Worm (Caenorhabditis elegans) whole organism, early embryonic: Measurements from ENCODE around the gene Y38F1A.4.

Experiments used
- B0310.2 ChIP-seq: sonication (generic microtip); optimal IDR thresholded peaks from 2 replicates; lab custom pipeline; 2016; ENCODE audit warnings: mild to moderate bottlenecking, missing genetic modification characterization, missing compliant biosample characterization
- F13C5.2 ChIP-seq: sonication (generic microtip); optimal IDR thresholded peaks from 2 replicates; lab custom pipeline; 2017; ENCODE audit warnings: mild to moderate bottlenecking, missing genetic modification characterization, inconsistent platforms, missing compliant biosample characterization
- aly-1 ChIP-seq: sonication (generic microtip); optimal IDR thresholded peaks from 2 replicates; lab custom pipeline; 2016; ENCODE audit warnings: missing genetic modification characterization, missing compliant biosample characterization
- ama-1 ChIP-seq: fragments of 150-350 bp; optimal IDR thresholded peaks from 2 replicates; lab custom pipeline; 2014
- ceh-13 ChIP-seq: fragments of 200-800 bp; sonication (Bioruptor generic); optimal IDR thresholded peaks from 2 replicates; lab custom pipeline; 2018; ENCODE audit warnings: mild to moderate bottlenecking, missing genetic modification characterization, missing compliant biosample characterization
- ceh-36 ChIP-seq: sonication (generic microtip); optimal IDR thresholded peaks from 2 replicates; lab custom pipeline; 2016; ENCODE audit warnings: missing genetic modification characterization, inconsistent platforms, missing compliant biosample characterization
- ets-7 ChIP-seq: sonication (generic microtip); optimal IDR thresholded peaks from 2 replicates; lab custom pipeline; 2016; ENCODE audit warnings: missing genotype, missing genetic modification characterization, missing compliant biosample characterization
- flt-1 ChIP-seq: fragments of 200-800 bp; sonication (Bioruptor generic); IDR thresholded peaks from 2 replicates; pipeline ENCODE4 v1.3.6; 2022; ENCODE audit warnings: missing genetic modification characterization, missing compliant biosample characterization
- hmbx-1 ChIP-seq: sonication (generic microtip); optimal IDR thresholded peaks from 2 replicates; lab custom pipeline; 2016; ENCODE audit warnings: mild to moderate bottlenecking, missing genetic modification characterization, missing compliant biosample characterization
- hmg-4 ChIP-seq: fragments of 200-800 bp; sonication (Bioruptor generic); optimal IDR thresholded peaks from 2 replicates; lab custom pipeline; 2018; ENCODE audit warnings: mild to moderate bottlenecking, missing genetic modification characterization, missing compliant biosample characterization
- hnd-1 ChIP-seq: sonication (generic microtip); optimal IDR thresholded peaks from 2 replicates; lab custom pipeline; 2016; ENCODE audit warnings: missing genetic modification characterization, missing compliant biosample characterization
- pes-1 ChIP-seq: fragments of 200-800 bp; sonication (Bioruptor generic); IDR thresholded peaks from 2 replicates; pipeline ENCODE4 v1.3.6; 2022; ENCODE audit warnings: missing genetic modification reagents, missing genetic modification characterization, missing compliant biosample characterization
- scrt-1 ChIP-seq: fragments of 200-800 bp; sonication (Bioruptor generic); IDR thresholded peaks from 2 replicates; pipeline ENCODE4 v1.3.6; 2022; ENCODE audit warnings: missing genetic modification characterization, missing compliant biosample characterization
- sea-1 ChIP-seq: fragments of 200-800 bp; sonication (Bioruptor generic); conservative IDR thresholded peaks from 2 replicates; pipeline ENCODE4 v1.3.6; 2022; ENCODE audit warnings: missing genetic modification characterization, missing compliant biosample characterization
- tbx-11 ChIP-seq: fragments of 200-800 bp; sonication (Bioruptor generic); IDR thresholded peaks from 2 replicates; pipeline ENCODE4 v1.3.6; 2022; ENCODE audit warnings: missing genetic modification characterization, missing compliant biosample characterization
- tbx-37 ChIP-seq: fragments of 200-800 bp; sonication (Bioruptor generic); conservative IDR thresholded peaks from 2 replicates; pipeline ENCODE4 v1.3.6; 2022; ENCODE audit warnings: missing genetic modification reagents, missing genetic modification characterization, missing compliant biosample characterization
- tra-4 ChIP-seq: sonication (generic microtip); optimal IDR thresholded peaks from 2 replicates; lab custom pipeline; 2017; ENCODE audit warnings: missing genetic modification characterization, missing compliant biosample characterization

Y38F1A.4 gene

ce11 chrII:12961743-12962142, 7.8 kb downstream of the Y38F1A.4 start:
- TF ChIP-seq tbx-37 (GFP tag; lab: Robert Waterston, UW) (no peak), scrt-1 (no peak), tbx-11 (GFP tag; lab: Robert Waterston, UW) (no peak), ets-7 (no peak), ceh-13 (GFP tag; lab: Kevin White, UChicago) (no peak)

DNA sequence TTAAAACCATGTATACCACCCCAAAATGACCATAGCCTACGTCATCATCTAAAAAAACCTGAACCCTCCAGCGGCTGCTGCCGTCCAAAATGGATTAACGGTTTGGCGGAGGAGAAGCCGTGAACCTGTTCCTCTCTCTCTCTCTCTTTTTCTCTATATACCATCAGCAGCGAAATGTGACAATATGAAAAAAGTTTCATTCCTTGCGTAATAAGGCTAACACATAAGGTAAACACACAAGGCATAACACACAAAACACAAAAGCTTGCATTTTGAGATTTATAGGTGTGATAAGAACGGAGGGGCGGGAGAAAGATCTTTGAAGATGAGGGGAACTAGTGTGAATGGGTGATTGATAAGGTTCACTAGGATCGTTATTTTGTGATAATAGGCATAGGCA, 8.2 kb downstream of the Y38F1A.4 start:
- TF ChIP-seq aly-1 (tag; lab: Kevin White, UChicago) (no peak), ama-1 (lab: Kevin White, UChicago) (no peak), ets-7 (no peak), ceh-36 (no peak), sea-1 (no peak), tbx-37 (GFP tag; lab: Robert Waterston, UW) (no peak), F13C5.2 (tag; lab: Kevin White, UChicago) (no peak), hmg-4 (no peak), pes-1 (GFP tag; lab: Robert Waterston, UW) (no peak), flt-1 (GFP tag; lab: Robert Waterston, UW) (no peak), scrt-1 (no peak), tbx-11 (GFP tag; lab: Robert Waterston, UW) (no peak)

DNA sequence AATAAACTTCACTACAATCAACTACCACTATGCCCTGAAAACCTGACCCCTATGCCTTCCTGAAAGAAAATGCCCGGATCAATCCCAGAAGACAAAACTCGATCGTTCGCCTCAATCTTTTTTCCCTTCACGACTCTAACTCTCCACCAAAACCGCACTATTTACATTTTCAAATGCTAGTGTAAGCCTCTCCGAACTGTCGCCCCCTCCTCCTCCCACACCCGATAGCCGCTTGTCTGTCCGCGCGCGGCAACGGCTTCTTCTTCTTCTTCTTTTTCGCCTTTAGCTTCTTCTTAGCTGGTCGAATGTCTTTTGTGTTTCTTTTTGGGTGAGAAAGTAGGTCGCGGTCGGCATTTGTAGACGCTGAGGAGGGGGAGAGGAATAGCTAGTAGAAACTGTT, 9.3 kb downstream of the Y38F1A.4 start:
- TF ChIP-seq hmg-4 (no peak), tbx-37 (GFP tag; lab: Robert Waterston, UW) (no peak)

DNA sequence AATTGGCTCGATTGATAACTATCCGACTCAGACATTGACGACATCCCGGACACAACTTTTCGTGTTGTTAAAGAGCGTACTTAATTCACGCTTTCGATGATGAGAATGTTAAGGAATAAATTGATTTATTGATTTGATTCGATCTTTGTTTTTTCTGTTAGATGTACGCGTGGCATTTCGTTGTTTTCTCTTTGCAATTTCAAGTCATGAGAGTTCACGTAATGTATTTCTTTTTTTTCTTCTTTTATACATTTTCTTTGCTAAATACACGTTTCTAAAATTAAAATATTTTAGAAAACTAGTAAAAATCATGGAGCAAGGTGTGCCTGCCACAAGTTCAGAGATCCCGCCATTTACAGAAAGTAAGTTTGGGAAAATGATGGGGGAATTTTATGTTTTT, 14.9 kb downstream of the Y38F1A.4 start, which contains the start of the genes Y38F1A.1 and Y38F1A.2:
Y38F1A.1 (minus strand) TSS at position 101 of the 400 bp plus-strand sequence.
Y38F1A.2 (plus strand) TSS at position 289 of the 400 bp plus-strand sequence.
- TF ChIP-seq ceh-13 (GFP tag; lab: Kevin White, UChicago) (no peak), pes-1 (GFP tag; lab: Robert Waterston, UW) (no peak), hmbx-1 (tag; lab: Kevin White, UChicago) (no peak), ceh-36 (no peak), F13C5.2 (tag; lab: Kevin White, UChicago) (no peak), tbx-37 (GFP tag; lab: Robert Waterston, UW) (no peak), tbx-11 (GFP tag; lab: Robert Waterston, UW) (no peak)

- TF ChIP-seq tbx-11 (GFP tag; lab: Robert Waterston, UW), result no peak
- TF ChIP-seq hnd-1 (tag; lab: Kevin White, UChicago), result no peak
- no peak for TF ChIP-seq flt-1 (GFP tag; lab: Robert Waterston, UW)
- TF ChIP-seq B0310.2 (tag; lab: Kevin White, UChicago), result no peak
- TF ChIP-seq ceh-13 (GFP tag; lab: Kevin White, UChicago), result no peak
- no peak for TF ChIP-seq ets-7
- no peak for TF ChIP-seq tbx-37 (GFP tag; lab: Robert Waterston, UW)
- no peak for TF ChIP-seq sea-1
- no peak for TF ChIP-seq tra-4
These were observed 16.2 kb downstream of the Y38F1A.4 start for ce11 chrII:12953297-12953696.

ce11 chrII:12948158-12948557, 21.4 kb downstream of the Y38F1A.4 start, which contains the start of gene F58G1.7:
TSS of gene F58G1.7 (minus strand) at chrII:12948258.
- TF ChIP-seq hnd-1 (tag; lab: Kevin White, UChicago) (no peak), tbx-37 (GFP tag; lab: Robert Waterston, UW) (no peak), B0310.2 (tag; lab: Kevin White, UChicago) (no peak), hmbx-1 (tag; lab: Kevin White, UChicago) (no peak), tbx-11 (GFP tag; lab: Robert Waterston, UW) (no peak), F13C5.2 (tag; lab: Kevin White, UChicago) (no peak), hmg-4 (no peak), tra-4 (no peak), pes-1 (GFP tag; lab: Robert Waterston, UW) (no peak), ets-7 (no peak), ceh-13 (GFP tag; lab: Kevin White, UChicago) (no peak), scrt-1 (no peak), aly-1 (tag; lab: Kevin White, UChicago) (no peak), flt-1 (GFP tag; lab: Robert Waterston, UW) (no peak), ama-1 (lab: Kevin White, UChicago) (no peak), ceh-36 (no peak), sea-1 (no peak)

DNA sequence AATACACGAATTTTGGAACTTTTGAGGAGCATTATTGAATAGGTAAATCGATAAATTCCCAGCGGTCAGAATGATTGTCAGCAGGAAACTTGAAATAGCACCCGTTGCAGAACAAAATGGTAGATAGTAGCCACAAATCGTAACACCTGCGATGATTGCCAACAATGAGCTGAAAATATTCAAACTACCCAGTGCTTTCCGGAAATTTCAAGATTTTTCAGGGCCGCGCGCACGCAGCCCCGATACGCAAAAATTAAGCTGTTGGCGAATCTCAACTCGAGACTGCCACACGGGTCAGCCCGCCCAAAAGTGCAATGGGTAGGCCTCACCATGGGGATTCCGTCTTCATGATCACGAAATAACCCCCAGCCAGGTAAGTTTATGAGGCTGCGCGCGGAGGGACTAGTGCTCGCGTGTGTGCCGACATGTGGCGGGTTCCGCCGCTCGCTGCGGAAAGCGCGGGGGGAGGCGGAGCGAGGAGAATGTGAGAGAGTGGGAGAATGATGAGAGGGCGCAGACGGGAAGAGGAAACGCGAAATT, 24.9 kb downstream of the Y38F1A.4 start:
- TF ChIP-seq ama-1 (lab: Kevin White, UChicago) (peak; percentile 97), hnd-1 (tag; lab: Kevin White, UChicago) (no peak), F13C5.2 (tag; lab: Kevin White, UChicago) (peak; percentile 82), tbx-11 (GFP tag; lab: Robert Waterston, UW) (peak; percentile 58), ceh-13 (GFP tag; lab: Kevin White, UChicago) (peak; percentile 21), ceh-36 (peak; percentile 69), B0310.2 (tag; lab: Kevin White, UChicago) (peak; percentile 86), scrt-1 (peak; percentile 36; the same call in 1 of the 2 replicates), pes-1 (GFP tag; lab: Robert Waterston, UW) (peak; percentile 80; the same call in 1 of the 2 replicates), sea-1 (0 out of 2 replicates have a peak, but pooled peaks have one; percentile 68), hmbx-1 (tag; lab: Kevin White, UChicago) (peak; percentile 66), hmg-4 (peak; percentile 85), tbx-37 (GFP tag; lab: Robert Waterston, UW) (peak; percentile 30; the same call in 1 of the 2 replicates), ets-7 (peak; percentile 48), flt-1 (GFP tag; lab: Robert Waterston, UW) (peak; percentile 47; the same call in 1 of the 2 replicates), aly-1 (tag; lab: Kevin White, UChicago) (peak; percentile 56), tra-4 (peak; percentile 88)

ce11 chrII:12942496-12942895, 27.0 kb downstream of the Y38F1A.4 start:
- no peak for TF ChIP-seq hmbx-1 (tag; lab: Kevin White, UChicago)
- no peak for TF ChIP-seq ama-1 (lab: Kevin White, UChicago)
- TF ChIP-seq hmg-4, result no peak
- TF ChIP-seq tbx-11 (GFP tag; lab: Robert Waterston, UW), result no peak
- no peak for TF ChIP-seq scrt-1
- TF ChIP-seq sea-1, result no peak
- TF ChIP-seq aly-1 (tag; lab: Kevin White, UChicago), result no peak
- TF ChIP-seq tbx-37 (GFP tag; lab: Robert Waterston, UW), result no peak
- TF ChIP-seq pes-1 (GFP tag; lab: Robert Waterston, UW), result no peak
- TF ChIP-seq tra-4, result no peak
- TF ChIP-seq ets-7, result no peak
- no peak for TF ChIP-seq ceh-36
- no peak for TF ChIP-seq flt-1 (GFP tag; lab: Robert Waterston, UW)
- no peak for TF ChIP-seq ceh-13 (GFP tag; lab: Kevin White, UChicago)
